Worm (Caenorhabditis elegans): ENCODE results near the gene Y39A1A.17.

DNA sequence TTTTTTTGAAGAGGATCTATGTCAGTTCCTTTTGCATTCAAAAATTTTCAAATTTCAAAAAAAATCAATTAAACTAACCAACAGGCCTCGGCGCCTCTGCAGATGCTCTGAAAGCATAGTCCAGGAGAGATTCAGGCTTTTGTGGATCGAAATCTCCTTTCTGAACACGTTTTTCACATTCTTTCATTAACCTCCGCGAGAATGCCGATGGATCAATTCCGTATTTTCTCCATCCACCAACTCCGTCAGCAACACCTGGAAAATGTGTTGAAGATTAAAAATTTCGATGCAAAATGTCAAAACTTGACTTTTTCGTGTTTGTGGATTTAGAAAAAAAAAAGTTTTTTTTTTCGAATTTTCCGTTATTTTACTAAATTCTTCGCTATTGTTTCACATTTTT, 23.6 kb upstream of the Y39A1A.17 start:
- no peak for TF ChIP-seq tlp-1 (tag; optimal IDR thresholded peaks at IDR 0.05)
- no peak for TF ChIP-seq aha-1 (tag; optimal IDR thresholded peaks at IDR 0.05)
- no peak for TF ChIP-seq mep-1 (tag; optimal IDR thresholded peaks at IDR 0.05)
- no peak for TF ChIP-seq snpc-4 (tag; optimal IDR thresholded peaks at IDR 0.05)
- TF ChIP-seq nhr-11 (tag; optimal IDR thresholded peaks at IDR 0.05) = no peak
- TF ChIP-seq unc-62 (GFP tag; optimal IDR thresholded peaks at IDR 0.05) = no peak
- no peak for TF ChIP-seq dsc-1 (tag; optimal IDR thresholded peaks at IDR 0.05)
- TF ChIP-seq fkh-10 (GFP tag; optimal IDR thresholded peaks at IDR 0.05) = no peak
- no peak for TF ChIP-seq lin-14 (GFP tag; optimal IDR thresholded peaks at IDR 0.05)
- no peak for TF ChIP-seq ztf-11 (tag; optimal IDR thresholded peaks at IDR 0.05)
- TF ChIP-seq nhr-237 (tag; optimal IDR thresholded peaks at IDR 0.05) = no peak
- no peak for TF ChIP-seq ama-1 (optimal IDR thresholded peaks at IDR 0.05)
- no peak for TF ChIP-seq nhr-76 (tag; optimal IDR thresholded peaks at IDR 0.05)
- no peak for TF ChIP-seq unc-130 (tag; optimal IDR thresholded peaks at IDR 0.05)
